Fruit fly (Drosophila melanogaster): ENCODE data around the gene Pburs.
A peak's percentile ranks its signal among the peaks of the same experiment; 100 is the strongest.

The Pburs gene

dm6 chr2L:14394298-14395064, 22.6 kb downstream of the Pburs start (continued):
- TF ChIP-seq CG31388 (GFP tag; optimal IDR thresholded peaks at IDR 0.05) (no peak), Fer2 (tag; optimal IDR thresholded peaks at IDR 0.05) (peak; percentile 21), CrebB (tag; optimal IDR thresholded peaks at IDR 0.05) (peak; percentile 49), CG10654 (GFP tag; optimal IDR thresholded peaks at IDR 0.05) (no peak), Hsf (GFP tag; optimal IDR thresholded peaks at IDR 0.05) (peak; percentile 6), CG4820 (GFP tag; optimal IDR thresholded peaks at IDR 0.05) (no peak), fd96Cb (tag; optimal IDR thresholded peaks at IDR 0.05) (no peak), CG14441 (GFP tag; IDR thresholded peaks at IDR 0.05) (peak; percentile 33; the same call in 1 of the 2 replicates), org-1 (GFP tag; optimal IDR thresholded peaks at IDR 0.05) (no peak), CG3726 (GFP tag; IDR thresholded peaks at IDR 0.05) (no peak), ash1 (GFP tag; optimal IDR thresholded peaks at IDR 0.05) (no peak), dysf (GFP tag; IDR thresholded peaks at IDR 0.05) (peak; percentile 19; the same call in 1 of the 3 replicates), jigr1 (GFP tag; IDR thresholded peaks at IDR 0.05) (no peak), CG6175 (GFP tag; IDR thresholded peaks at IDR 0.05) (peak; percentile 78), CG9727 (GFP tag; optimal IDR thresholded peaks at IDR 0.05) (peak; percentile 39), Pdp1 (GFP tag; optimal IDR thresholded peaks at IDR 0.05) (peak; percentile 22 to 42), Deaf1 (tag; optimal IDR thresholded peaks at IDR 0.05) (peak; percentile 26), ftz-f1 (GFP tag; optimal IDR thresholded peaks at IDR 0.05) (no peak), CG2678 (tag; optimal IDR thresholded peaks at IDR 0.05) (peak; percentile 73), CG2875 (GFP tag; optimal IDR thresholded peaks at IDR 0.05) (no peak), dmrt11E (tag; optimal IDR thresholded peaks at IDR 0.05) (no peak), CG10267 (tag; optimal IDR thresholded peaks at IDR 0.05) (no peak), Opbp (GFP tag; IDR thresholded peaks at IDR 0.05; ENCODE audit: partially characterized antibody) (0 out of 3 replicates have a peak, but pooled peaks have one; percentile 9), H2.0 (GFP tag; IDR thresholded peaks at IDR 0.05) (no peak), pb (GFP tag; optimal IDR thresholded peaks at IDR 0.05) (no peak), hb (GFP tag; IDR thresholded peaks at IDR 0.05; ENCODE audit: partially characterized antibody) (no peak), pan (optimal IDR thresholded peaks at IDR 0.05) (no peak), pan (GFP tag; optimal IDR thresholded peaks at IDR 0.05 in 1 of 2, IDR thresholded peaks at IDR 0.05 in 1 of 2) (no peak), D19B (GFP tag; optimal IDR thresholded peaks at IDR 0.05) (peak; percentile 91), esg (GFP tag; conservative IDR thresholded peaks at IDR 0.05) (no peak), fd64A (GFP tag; optimal IDR thresholded peaks at IDR 0.05) (peak; percentile 24), Elba2 (GFP tag; optimal IDR thresholded peaks at IDR 0.05) (no peak), TFAM (GFP tag; optimal IDR thresholded peaks at IDR 0.05) (no peak), nau (GFP tag; optimal IDR thresholded peaks at IDR 0.05) (peak; percentile 36), slou (GFP tag; optimal IDR thresholded peaks at IDR 0.05) (no peak), sens-2 (GFP tag; IDR thresholded peaks at IDR 0.05) (no peak), CG11247 (GFP tag; IDR thresholded peaks at IDR 0.05) (no peak), HHEX (GFP tag; optimal IDR thresholded peaks at IDR 0.05) (peak; percentile 58), Adf1 (GFP tag; IDR thresholded peaks at IDR 0.05) (0 out of 2 replicates have a peak, but pooled peaks have one; percentile 5), lov (optimal IDR thresholded peaks at IDR 0.05) (no peak), lov (GFP tag; IDR thresholded peaks at IDR 0.05) (no peak), Rfx (GFP tag; IDR thresholded peaks at IDR 0.05) (no peak), CG9817 (tag; optimal IDR thresholded peaks at IDR 0.05) (no peak), CG14050 (GFP tag; IDR thresholded peaks at IDR 0.05) (no peak), scrt (GFP tag; optimal IDR thresholded peaks at IDR 0.05) (peak; percentile 48), Dp (GFP tag; optimal IDR thresholded peaks at IDR 0.05) (no peak), Lim3 (GFP tag; IDR thresholded peaks at IDR 0.05) (no peak), CG3838 (GFP tag; optimal IDR thresholded peaks at IDR 0.05) (no peak), tgo (GFP tag; IDR thresholded peaks at IDR 0.05) (no peak), usp (GFP tag; optimal IDR thresholded peaks at IDR 0.05) (no peak)
